Fruit fly (Drosophila melanogaster): ENCODE data around the gene CG12983.

CG12983 gene

dm6 chr3L:21010846-21011607 is 44.5 kb upstream of the CG12983 start (continued):
- TF ChIP-seq CG10274 (GFP tag; optimal IDR thresholded peaks at IDR 0.05) (no peak), tgo (GFP tag; IDR thresholded peaks at IDR 0.05) (no peak), CG8478 (optimal IDR thresholded peaks at IDR 0.05) (peak; percentile 16), Fer3 (tag; optimal IDR thresholded peaks at IDR 0.05) (no peak), tin (GFP tag; optimal IDR thresholded peaks at IDR 0.05) (peak; percentile 4), mirr (GFP tag; optimal IDR thresholded peaks at IDR 0.05) (peak; percentile 63), CG7786 (GFP tag; optimal IDR thresholded peaks at IDR 0.05) (no peak), CG13775 (GFP tag; optimal IDR thresholded peaks at IDR 0.05) (peak; percentile 19), HmgZ (tag; optimal IDR thresholded peaks at IDR 0.05) (no peak), CG15011 (GFP tag; optimal IDR thresholded peaks at IDR 0.05) (peak; percentile 23), Jarid2 (GFP tag; optimal IDR thresholded peaks at IDR 0.05) (no peak), crp (GFP tag; optimal IDR thresholded peaks at IDR 0.05) (no peak), ap (GFP tag; IDR thresholded peaks at IDR 0.05) (no peak), HLH4C (GFP tag; IDR thresholded peaks at IDR 0.05; ENCODE audit: partially characterized antibody) (no peak), CG17361 (GFP tag; IDR thresholded peaks at IDR 0.05) (0 out of 3 replicates have a peak, but pooled peaks have one; percentile 17), unc-4 (GFP tag; IDR thresholded peaks at IDR 0.05; ENCODE audit: partially characterized antibody) (no peak), NK7.1 (GFP tag; optimal IDR thresholded peaks at IDR 0.05) (no peak), Abd-B (GFP tag; optimal IDR thresholded peaks at IDR 0.05) (no peak), Drgx (GFP tag; IDR thresholded peaks at IDR 0.05) (0 out of 2 replicates have a peak, but pooled peaks have one; percentile 23), sd (tag; optimal IDR thresholded peaks at IDR 0.05) (peak; percentile 44), dmrt99B (tag; optimal IDR thresholded peaks at IDR 0.05) (peak; percentile 40), CG15601 (tag; optimal IDR thresholded peaks at IDR 0.05) (no peak), ara (GFP tag; IDR thresholded peaks at IDR 0.05) (no peak), Tbp (GFP tag; optimal IDR thresholded peaks at IDR 0.05) (no peak), CG3281 (GFP tag; optimal IDR thresholded peaks at IDR 0.05) (peak; percentile 47), Myb (GFP tag; optimal IDR thresholded peaks at IDR 0.05) (no peak), CG1024 (GFP tag; IDR thresholded peaks at IDR 0.05) (no peak), phol (tag; optimal IDR thresholded peaks at IDR 0.05) (peak; percentile 30), tna (GFP tag; IDR thresholded peaks at IDR 0.05; ENCODE audit: partially characterized antibody) (no peak), tll (GFP tag; optimal IDR thresholded peaks at IDR 0.05) (peak in 1 of 2 experiments; percentile 17), CG8388 (GFP tag; optimal IDR thresholded peaks at IDR 0.05) (no peak), hb (GFP tag; IDR thresholded peaks at IDR 0.05; ENCODE audit: partially characterized antibody) (no peak), exex (tag; optimal IDR thresholded peaks at IDR 0.05) (peak; percentile 60), CG2199 (GFP tag; IDR thresholded peaks at IDR 0.05) (0 out of 3 replicates have a peak, but pooled peaks have one; percentile 68), chif (GFP tag; optimal IDR thresholded peaks at IDR 0.05) (no peak), zfh2 (GFP tag; optimal IDR thresholded peaks at IDR 0.05) (no peak), twi (tag; optimal IDR thresholded peaks at IDR 0.05) (peak; percentile 11)

- TF ChIP-seq HmgD (GFP tag; optimal IDR thresholded peaks at IDR 0.05) (no peak), Taf1 (GFP tag; IDR thresholded peaks at IDR 0.05) (peak; percentile 65), HmgZ (tag; optimal IDR thresholded peaks at IDR 0.05) (peak; percentile 47), bab2 (GFP tag; optimal IDR thresholded peaks at IDR 0.05) (peak; percentile 20), vnd (GFP tag; IDR thresholded peaks at IDR 0.05; ENCODE audit: partially characterized antibody) (no peak), Doc3 (GFP tag; IDR thresholded peaks at IDR 0.05; ENCODE audit: partially characterized antibody) (no peak), CG15479 (GFP tag; optimal IDR thresholded peaks at IDR 0.05) (no peak), CG9797 (GFP tag; optimal IDR thresholded peaks at IDR 0.05) (no peak), CG17361 (GFP tag; IDR thresholded peaks at IDR 0.05) (peak; percentile 61; the same call in 1 of the 3 replicates), Mes4 (GFP tag; optimal IDR thresholded peaks at IDR 0.05) (no peak), CG11398 (GFP tag; optimal IDR thresholded peaks at IDR 0.05) (no peak), insv (GFP tag; optimal IDR thresholded peaks at IDR 0.05) (no peak), CG6654 (GFP tag; optimal IDR thresholded peaks at IDR 0.05) (no peak), org-1 (GFP tag; optimal IDR thresholded peaks at IDR 0.05) (no peak)
These were observed 43.0 kb upstream of the CG12983 start for dm6 chr3L:21009405-21010120.
